Fruit fly (Drosophila melanogaster) whole organism, wandering third instar larva: ENCODE results near the gene dome.

Experiments
- Abd-B ChIP-seq: fragments of >200 bp; optimal IDR thresholded peaks from 2 replicates; lab custom pipeline; 2017; ENCODE audit warnings: missing biosample characterization, missing genetic modification characterization
- CG32264 ChIP-seq: fragments of 200-800 bp; sonication (Bioruptor generic); optimal IDR thresholded peaks from 2 replicates; lab custom pipeline; 2016; ENCODE audit warnings: missing biosample characterization, missing genetic modification characterization
- CG9705 ChIP-seq: fragments of 200-800 bp; sonication (Bioruptor generic); optimal IDR thresholded peaks from 2 replicates; lab custom pipeline; 2018; ENCODE audit warnings: missing biosample characterization, mild to moderate bottlenecking, missing genetic modification characterization
- CrebA ChIP-seq: fragments of 200-800 bp; sonication (Bioruptor generic); optimal IDR thresholded peaks from 2 replicates; lab custom pipeline; 2016; ENCODE audit warnings: missing biosample characterization, mild to moderate bottlenecking, missing genetic modification characterization, borderline replicate concordance
- Dfd ChIP-seq: fragments of >200 bp; optimal IDR thresholded peaks from 2 replicates; lab custom pipeline; 2017; ENCODE audit warnings: missing biosample characterization, missing genetic modification characterization
- Dif ChIP-seq: fragments of 200-275, 200-300 bp; sonication (Bioruptor generic); optimal IDR thresholded peaks from 2 replicates; lab custom pipeline; 2018; ENCODE audit warnings: missing biosample characterization, missing genetic modification characterization; ENCODE audit not compliant: partially characterized antibody
- GATAd ChIP-seq: sonication (Bioruptor generic); optimal IDR thresholded peaks from 2 replicates; lab custom pipeline; 2016; ENCODE audit warnings: missing biosample characterization, missing genetic modification characterization
- HLH106 ChIP-seq: fragments of 200-800 bp; optimal IDR thresholded peaks from 3 replicates; lab custom pipeline; 2019; ENCODE audit warnings: missing biosample characterization, mild to moderate bottlenecking, missing genetic modification characterization, moderate library complexity
- Hnf4 ChIP-seq: fragments of 200-800 bp; sonication (Bioruptor generic); optimal IDR thresholded peaks from 2 replicates; lab custom pipeline; 2016; ENCODE audit warnings: missing biosample characterization, mild to moderate bottlenecking, missing genetic modification characterization
- Hr78 ChIP-seq: fragments of >200 bp; optimal IDR thresholded peaks from 2 replicates; lab custom pipeline; 2017; ENCODE audit warnings: missing biosample characterization, missing genetic modification characterization
- Hr83 ChIP-seq: fragments of 200-300 bp; sonication (Bioruptor generic); optimal IDR thresholded peaks from 2 replicates; lab custom pipeline; 2016; ENCODE audit warnings: missing biosample characterization, mild to moderate bottlenecking, missing genetic modification characterization, moderate library complexity; ENCODE audit not compliant: poor library complexity, severe bottlenecking
- Jra ChIP-seq: sonication (Bioruptor generic); optimal IDR thresholded peaks from 2 replicates; lab custom pipeline; 2016; ENCODE audit warnings: missing biosample characterization, missing genetic modification characterization
- Mio ChIP-seq: sonication (Bioruptor generic); optimal IDR thresholded peaks from 2 replicates; lab custom pipeline; 2016; ENCODE audit warnings: missing biosample characterization, missing genetic modification characterization
- Myc ChIP-seq: fragments of >200 bp; optimal IDR thresholded peaks from 2 replicates; lab custom pipeline; 2017
- N ChIP-seq: fragments of >200 bp; optimal IDR thresholded peaks from 2 replicates; lab custom pipeline; 2018; ENCODE audit warnings: missing biosample characterization, missing external identifiers, missing genetic modification characterization
- OdsH ChIP-seq: fragments of 200-800 bp; sonication (Bioruptor generic); optimal IDR thresholded peaks from 2 replicates; lab custom pipeline; 2016; ENCODE audit warnings: missing biosample characterization, mild to moderate bottlenecking, missing genetic modification characterization
- Rel ChIP-seq, 2 experiments: fragments of 200-800 bp; sonication (Bioruptor generic) in 1 of 2; optimal IDR thresholded peaks; 2 replicates in 1 of 2; 3 replicates in 1 of 2; lab custom pipeline; 2016 to 2019; ENCODE audit warnings: mild to moderate bottlenecking in 2 of 2, missing biosample characterization in 2 of 2, missing genetic modification characterization in 2 of 2, moderate library complexity in 1 of 2
- Sp1 ChIP-seq: fragments of 200-800 bp; sonication (Bioruptor generic); optimal IDR thresholded peaks from 3 replicates; lab custom pipeline; 2019; ENCODE audit warnings: missing biosample characterization, mild to moderate bottlenecking, missing genetic modification characterization, moderate library complexity
- Vsx2 ChIP-seq: fragments of 200-300, 225-300 bp; sonication (Bioruptor generic); optimal IDR thresholded peaks from 2 replicates; lab custom pipeline; 2018; ENCODE audit warnings: missing biosample characterization, missing genetic modification characterization; ENCODE audit not compliant: partially characterized antibody
- br ChIP-seq: fragments of 200-800 bp; sonication (Bioruptor generic); optimal IDR thresholded peaks from 2 replicates; lab custom pipeline; 2016; ENCODE audit warnings: missing biosample characterization, missing genetic modification characterization
- brk ChIP-seq: fragments of 200-800 bp; sonication (Bioruptor generic); optimal IDR thresholded peaks from 2 replicates; lab custom pipeline; 2016; ENCODE audit warnings: missing biosample characterization, mild to moderate bottlenecking, missing genetic modification characterization
- dl ChIP-seq, 2 experiments: fragments of 175-275, 200-275 bp in 1 of 2; fragments of 200-275 bp in 1 of 2; sonication (Bioruptor generic); optimal IDR thresholded peaks; lab custom pipeline; 2018; ENCODE audit warnings: mild to moderate bottlenecking in 2 of 2, missing biosample characterization in 2 of 2, missing genetic modification characterization in 2 of 2, moderate library complexity in 2 of 2; ENCODE audit not compliant: partially characterized antibody in 2 of 2, insufficient read depth in 1 of 2
- dmrt93B ChIP-seq: fragments of 200-800 bp; sonication (Bioruptor generic); optimal IDR thresholded peaks from 2 replicates; lab custom pipeline; 2018; ENCODE audit warnings: missing biosample characterization, mild to moderate bottlenecking, missing genetic modification characterization
- dsf ChIP-seq: sonication (Bioruptor generic); optimal IDR thresholded peaks from 2 replicates; lab custom pipeline; 2016; ENCODE audit warnings: missing biosample characterization, missing genetic modification characterization, borderline replicate concordance
- ey ChIP-seq: fragments of 200-800 bp; sonication (Bioruptor generic); optimal IDR thresholded peaks from 2 replicates; lab custom pipeline; 2016; ENCODE audit warnings: missing biosample characterization, missing genetic modification characterization
- foxo ChIP-seq, 2 experiments: fragments of 200-800 bp; sonication (Bioruptor generic); optimal IDR thresholded peaks; 2 replicates in 1 of 2; 3 replicates in 1 of 2; lab custom pipeline; 2016 to 2017; ENCODE audit warnings: missing biosample characterization in 2 of 2, missing genetic modification characterization in 2 of 2
- fru ChIP-seq: fragments of 200-800 bp; sonication (Bioruptor generic); optimal IDR thresholded peaks from 3 replicates; lab custom pipeline; 2016; ENCODE audit warnings: missing biosample characterization, mild to moderate bottlenecking, missing genetic modification characterization
- h ChIP-seq: fragments of 200-800 bp; sonication (Bioruptor generic); optimal IDR thresholded peaks from 3 replicates; lab custom pipeline; 2016; ENCODE audit warnings: missing biosample characterization, mild to moderate bottlenecking, missing genetic modification characterization
- jim ChIP-seq: fragments of 175-275, 200-325 bp; sonication (Bioruptor generic); optimal IDR thresholded peaks from 2 replicates; lab custom pipeline; 2016; ENCODE audit warnings: missing biosample characterization, mild to moderate bottlenecking, missing genetic modification characterization
- lola ChIP-seq: fragments of >200 bp; optimal IDR thresholded peaks from 2 replicates; lab custom pipeline; 2017; ENCODE audit warnings: missing biosample characterization, missing genetic modification characterization
- pan ChIP-seq: fragments of >200 bp; optimal IDR thresholded peaks from 2 replicates; lab custom pipeline; 2017
- psq ChIP-seq: fragments of 200-800 bp; sonication (Bioruptor generic); optimal IDR thresholded peaks from 3 replicates; lab custom pipeline; 2017; ENCODE audit warnings: missing biosample characterization, mild to moderate bottlenecking, missing genetic modification characterization, moderate library complexity
- rgr ChIP-seq: fragments of 200-800 bp; sonication (Bioruptor generic); optimal IDR thresholded peaks from 3 replicates; lab custom pipeline; 2016; ENCODE audit warnings: missing biosample characterization, mild to moderate bottlenecking, missing genetic modification characterization
- sage ChIP-seq: fragments of 200-800 bp; sonication (Bioruptor generic); optimal IDR thresholded peaks from 2 replicates; lab custom pipeline; 2016; ENCODE audit warnings: missing biosample characterization, mild to moderate bottlenecking, missing genetic modification characterization
- sv ChIP-seq: fragments of 200-800 bp; sonication (Bioruptor generic); optimal IDR thresholded peaks from 3 replicates; lab custom pipeline; 2016; ENCODE audit warnings: missing biosample characterization, missing genetic modification characterization
- tai ChIP-seq: sonication (Bioruptor generic); optimal IDR thresholded peaks from 2 replicates; lab custom pipeline; 2016; ENCODE audit warnings: missing biosample characterization, missing genetic modification characterization
- usp ChIP-seq: fragments of >200 bp; optimal IDR thresholded peaks from 2 replicates; lab custom pipeline; 2017; ENCODE audit warnings: missing biosample characterization, missing genetic modification characterization
- woc ChIP-seq: sonication (Bioruptor generic); optimal IDR thresholded peaks from 2 replicates; lab custom pipeline; 2016; ENCODE audit warnings: missing biosample characterization, mild to moderate bottlenecking, missing genetic modification characterization

The dome gene

DNA sequence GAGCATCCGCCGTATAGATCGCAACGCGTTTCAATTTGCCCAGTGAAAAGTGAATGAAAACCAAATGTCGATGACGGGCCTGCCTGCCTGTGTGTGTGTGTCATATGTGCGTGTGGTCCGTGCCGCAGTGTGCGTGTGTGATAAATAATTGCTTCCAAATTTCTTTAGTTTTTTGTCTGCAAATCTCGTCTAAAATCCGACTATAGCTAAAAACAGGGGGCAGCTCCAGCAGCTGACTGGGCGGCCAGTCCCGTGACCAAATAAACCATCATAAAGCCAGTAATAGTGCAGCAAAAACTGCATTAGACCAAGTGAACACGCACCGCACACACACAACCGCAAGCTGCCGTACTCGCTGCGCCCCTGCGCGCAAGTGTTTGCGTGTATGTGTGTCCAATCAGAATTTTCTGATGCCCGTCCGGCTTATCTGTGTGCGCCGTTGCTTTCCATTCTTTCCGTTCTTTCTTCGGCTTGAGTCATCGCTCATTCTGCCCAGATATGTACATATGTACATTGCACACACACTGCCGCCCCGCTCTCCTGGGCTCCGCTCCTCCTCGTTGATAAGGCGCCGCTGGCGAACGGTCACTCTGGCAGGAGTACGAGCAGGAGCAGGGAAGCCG is 14.0 kb upstream of the dome start:
- peak; percentile 38 for TF ChIP-seq h (GFP tag; lab: Kevin White, UChicago)
- peak; percentile 30 for TF ChIP-seq rgr
- TF ChIP-seq Hr78 = no peak
- no peak for TF ChIP-seq Dfd (GFP tag; lab: Kevin White, UChicago)
- peak; percentile 12 for TF ChIP-seq Sp1 (GFP tag; lab: Kevin White, UChicago)
- no peak for TF ChIP-seq Vsx2 (GFP tag; lab: Kevin White, UChicago)
- TF ChIP-seq Hr83 (GFP tag; lab: Kevin White, UChicago) = peak; percentile 62
- TF ChIP-seq Hnf4 (GFP tag; lab: Kevin White, UChicago) = no peak
- TF ChIP-seq psq = peak; percentile 44
- TF ChIP-seq ey (GFP tag; lab: Kevin White, UChicago) = no peak
- peak; percentile 48 for TF ChIP-seq CG9705 (GFP tag; lab: Kevin White, UChicago)
- no peak for TF ChIP-seq jim (GFP tag; lab: Kevin White, UChicago)
- TF ChIP-seq lola (GFP tag; lab: Kevin White, UChicago) = no peak
- peak in 1 of 2 experiments; percentile 7 for TF ChIP-seq foxo (GFP tag; optimal IDR thresholded peaks at IDR 0.05; lab: Kevin White, UChicago)
- peak; percentile 16 for TF ChIP-seq Dif (GFP tag; lab: Kevin White, UChicago)
- TF ChIP-seq GATAd (GFP tag; lab: Kevin White, UChicago) = no peak
- no peak for TF ChIP-seq dl (GFP tag; optimal IDR thresholded peaks at IDR 0.05; lab: Kevin White, UChicago; ENCODE audit: insufficient read depth in 1 of 2, partially characterized antibody in 2 of 2)
- TF ChIP-seq Myc (lab: Kevin White, UChicago) = no peak
- TF ChIP-seq fru (GFP tag; lab: Kevin White, UChicago) = no peak
- peak; percentile 96 for TF ChIP-seq N (GFP tag; lab: Kevin White, UChicago)
- no peak for TF ChIP-seq usp (GFP tag; lab: Kevin White, UChicago)
- peak; percentile 41 for TF ChIP-seq Jra (GFP tag; lab: Kevin White, UChicago)
- TF ChIP-seq dsf (GFP tag; lab: Kevin White, UChicago) = no peak
- TF ChIP-seq pan (lab: Kevin White, UChicago) = no peak
- no peak for TF ChIP-seq br (GFP tag; lab: Kevin White, UChicago)
- TF ChIP-seq dmrt93B (GFP tag; lab: Kevin White, UChicago) = no peak
- no peak for TF ChIP-seq sv (GFP tag; lab: Kevin White, UChicago)
- no peak for TF ChIP-seq CrebA
- TF ChIP-seq brk (GFP tag; lab: Kevin White, UChicago) = no peak
- peak; percentile 20 for TF ChIP-seq HLH106 (tag; lab: Kevin White, UChicago)
- no peak for TF ChIP-seq Rel (GFP tag; optimal IDR thresholded peaks at IDR 0.05; lab: Kevin White, UChicago)
- TF ChIP-seq Rel (tag; optimal IDR thresholded peaks at IDR 0.05; lab: Kevin White, UChicago) = peak; percentile 9
- no peak for TF ChIP-seq Mio (GFP tag; lab: Kevin White, UChicago)
- TF ChIP-seq sage (GFP tag; lab: Kevin White, UChicago) = no peak
- no peak for TF ChIP-seq CG32264
- TF ChIP-seq woc (GFP tag; lab: Kevin White, UChicago) = no peak
- TF ChIP-seq OdsH (GFP tag; lab: Kevin White, UChicago) = peak; percentile 19
- peak; percentile 50 for TF ChIP-seq Abd-B (GFP tag; lab: Kevin White, UChicago)
- TF ChIP-seq tai (GFP tag; lab: Kevin White, UChicago) = no peak
- TF ChIP-seq, all 38 proteins: peak for 14

dm6 chrX:19696845-19697244 is 13.5 kb upstream of the dome start, which contains the start of gene Cdc42:
Gene Cdc42, plus strand, starts transcription at chrX:19697091.
- TF ChIP-seq Hr78 (no peak), Hr83 (GFP tag; lab: Kevin White, UChicago) (peak; percentile 12)
- TF ChIP-seq, all 38 proteins: peak for 1
